Worm (Caenorhabditis elegans) whole organism, late embryonic: ENCODE data around the gene npp-24.

Source experiments
- elt-2 ChIP-seq: sonication (generic microtip); optimal IDR thresholded peaks from 2 replicates; lab custom pipeline; 2016; ENCODE audit warnings: missing genetic modification reagents, missing genetic modification characterization, missing compliant biosample characterization
- npax-4 ChIP-seq: sonication (generic microtip); optimal IDR thresholded peaks from 2 replicates; lab custom pipeline; 2016; ENCODE audit warnings: missing genetic modification characterization, missing compliant biosample characterization

ce11 chrII:5557134-5557533 is 51.5 kb downstream of the npp-24 start:
- no peak for TF ChIP-seq npax-4
- TF ChIP-seq elt-2: peak; percentile 31
